Worm (Caenorhabditis elegans): Measurements from ENCODE around the gene srh-133.

ce11 chrV:18021464-18021863, 7.4 kb upstream of the srh-133 start:
- TF ChIP-seq pha-4 (tag; optimal IDR thresholded peaks at IDR 0.05) (no peak), sea-2 (GFP tag; optimal IDR thresholded peaks at IDR 0.05) (no peak), egl-5 (tag; optimal IDR thresholded peaks at IDR 0.05) (no peak), ama-1 (optimal IDR thresholded peaks at IDR 0.05) (no peak), nhr-28 (tag; optimal IDR thresholded peaks at IDR 0.05) (no peak), ceh-9 (tag; optimal IDR thresholded peaks at IDR 0.05) (no peak), fos-1 (tag; optimal IDR thresholded peaks at IDR 0.05) (no peak), nhr-11 (tag; optimal IDR thresholded peaks at IDR 0.05) (no peak), mdl-1 (tag; optimal IDR thresholded peaks at IDR 0.05) (no peak), ceh-16 (tag; optimal IDR thresholded peaks at IDR 0.05) (no peak), eor-1 (tag; optimal IDR thresholded peaks at IDR 0.05) (no peak), zag-1 (tag; optimal IDR thresholded peaks at IDR 0.05) (no peak), hmg-11 (tag; optimal IDR thresholded peaks at IDR 0.05) (no peak)

All from whole organism, L3 larva.